Worm (Caenorhabditis elegans) whole organism, L3 larva: ENCODE measurements around the gene Y39A1A.10.

Source experiments
- aly-2 ChIP-seq: fragments of 150-350 bp; optimal IDR thresholded peaks from 2 replicates; lab custom pipeline; 2014; ENCODE audit warnings: missing biosample characterization, missing genetic modification characterization
- ama-1 ChIP-seq: fragments of 150-350 bp; optimal IDR thresholded peaks from 2 replicates; lab custom pipeline; 2018
- daf-12 ChIP-seq: fragments of 150-350 bp; optimal IDR thresholded peaks from 2 replicates; lab custom pipeline; 2014; ENCODE audit warnings: missing biosample characterization, missing genetic modification reagents, missing genetic modification characterization
- elt-3 ChIP-seq, 3 experiments: fragments of 150-350 bp in 1 of 3; sonication (generic microtip) in 2 of 3; optimal IDR thresholded peaks; 2 replicates in 2 of 3; 4 replicates in 1 of 3; lab custom pipeline; 2014 to 2017; ENCODE audit warnings: missing biosample characterization in 3 of 3, missing genetic modification characterization in 3 of 3
- unc-39 ChIP-seq: sonication (generic microtip); optimal IDR thresholded peaks from 4 replicates; lab custom pipeline; 2017; ENCODE audit warnings: missing biosample characterization, missing genetic modification characterization
- ztf-11 ChIP-seq: fragments of 150-350 bp; optimal IDR thresholded peaks from 2 replicates; lab custom pipeline; 2014; ENCODE audit warnings: missing biosample characterization, missing genetic modification characterization

ce11 chrIII:10604325-10604724, 28.2 kb upstream of the Y39A1A.10 start:
- TF ChIP-seq elt-3 (tag; optimal IDR thresholded peaks at IDR 0.05; lab: Kevin White, UChicago) (no peak), daf-12 (no peak), ztf-11 (tag; lab: Kevin White, UChicago) (no peak), unc-39 (tag; lab: Kevin White, UChicago) (no peak), aly-2 (tag; lab: Kevin White, UChicago) (no peak), ama-1 (no peak)
